Worm (Caenorhabditis elegans) whole organism, young adult: ENCODE results near the gene ufd-2.
A peak's percentile ranks its signal among the peaks of the same experiment; 100 is the strongest.

ENCODE experiments used
- B0019.2 ChIP-seq: fragments of 200-800 bp; sonication (Bioruptor generic); conservative IDR thresholded peaks from 2 replicates; pipeline ENCODE4 v1.3.6; 2022; ENCODE audit warnings: missing genetic modification reagents, missing genetic modification characterization, missing compliant biosample characterization
- C17E4.6 ChIP-seq: fragments of 200-800 bp; sonication (Bioruptor generic); IDR thresholded peaks from 2 replicates; pipeline ENCODE4 v1.3.6; 2022; ENCODE audit warnings: missing genetic modification reagents, missing genetic modification characterization, missing compliant biosample characterization
- D2030.7 ChIP-seq: fragments of 200-800 bp; sonication (Bioruptor generic); IDR thresholded peaks from 2 replicates; pipeline ENCODE4 v1.3.6; 2022; ENCODE audit warnings: missing genetic modification reagents, missing genetic modification characterization, missing compliant biosample characterization
- F10E7.11 ChIP-seq: sonication (generic microtip); optimal IDR thresholded peaks from 2 replicates; lab custom pipeline; 2017; ENCODE audit warnings: mild to moderate bottlenecking, missing genetic modification characterization, moderate library complexity, missing compliant biosample characterization
- F39B2.1 ChIP-seq: fragments of 200-800 bp; sonication (Bioruptor generic); IDR thresholded peaks from 2 replicates; pipeline ENCODE4 v1.3.6; 2022; ENCODE audit warnings: missing genetic modification reagents, missing genetic modification characterization, missing compliant biosample characterization
- F52B5.7 ChIP-seq: sonication (generic microtip); optimal IDR thresholded peaks from 2 replicates; lab custom pipeline; 2016; ENCODE audit warnings: mild to moderate bottlenecking, missing genetic modification characterization, missing compliant biosample characterization
- F57C9.4 ChIP-seq: sonication (generic microtip); optimal IDR thresholded peaks from 2 replicates; lab custom pipeline; 2017; ENCODE audit warnings: mild to moderate bottlenecking, missing genetic modification characterization, missing compliant biosample characterization
- K11D2.4 ChIP-seq: fragments of 200-800 bp; sonication (Bioruptor generic); IDR thresholded peaks from 2 replicates; pipeline ENCODE4 v1.3.6; 2022; ENCODE audit warnings: missing genetic modification reagents, missing genetic modification characterization, missing compliant biosample characterization
- K12H6.12 ChIP-seq: fragments of 200-800 bp; sonication (Bioruptor generic); optimal IDR thresholded peaks from 2 replicates; lab custom pipeline; 2018; ENCODE audit warnings: mild to moderate bottlenecking, missing genetic modification characterization, missing compliant biosample characterization
- Y56A3A.18 ChIP-seq: fragments of 200-800 bp; sonication (Bioruptor generic); IDR thresholded peaks from 2 replicates; pipeline ENCODE4 v1.3.6; 2022; ENCODE audit warnings: missing genetic modification reagents, missing genetic modification characterization, missing compliant biosample characterization
- Y67H2A.10 ChIP-seq: fragments of 200-800 bp; sonication (Bioruptor generic); conservative IDR thresholded peaks from 2 replicates; pipeline ENCODE4 v1.3.6; 2022; ENCODE audit warnings: missing genetic modification reagents, missing genetic modification characterization, missing compliant biosample characterization
- Y95B8A.8 ChIP-seq: fragments of 200-800 bp; sonication (Bioruptor generic); IDR thresholded peaks from 2 replicates; pipeline ENCODE4 v1.3.6; 2022; ENCODE audit warnings: missing genetic modification reagents, missing genetic modification characterization, missing compliant biosample characterization
- akir-1 ChIP-seq: fragments of 200-800 bp; sonication (Bioruptor generic); optimal IDR thresholded peaks from 2 replicates; lab custom pipeline; 2018; ENCODE audit warnings: mild to moderate bottlenecking, missing genetic modification characterization, moderate library complexity, missing compliant biosample characterization
- ama-1 ChIP-seq, 3 experiments: fragments of 150-350 bp in 1 of 3; sonication (generic microtip) in 2 of 3; optimal IDR thresholded peaks; 2 replicates each; lab custom pipeline; 2014 to 2018; ENCODE audit warnings: missing biosample characterization in 2 of 3, missing genetic modification characterization in 2 of 3, missing genetic modification reagents in 2 of 3
- attf-3 ChIP-seq: fragments of 200-800 bp; sonication (Bioruptor generic); conservative IDR thresholded peaks from 2 replicates; pipeline ENCODE4 v1.3.6; 2022; ENCODE audit warnings: missing genetic modification reagents, missing genetic modification characterization, missing compliant biosample characterization
- bed-1 ChIP-seq: fragments of 200-800 bp; sonication (Bioruptor generic); IDR thresholded peaks from 2 replicates; pipeline ENCODE4 v1.3.6; 2022; ENCODE audit warnings: missing genetic modification reagents, missing genetic modification characterization, missing compliant biosample characterization
- cebp-2 ChIP-seq: fragments of 200-800 bp; sonication (Bioruptor generic); IDR thresholded peaks from 2 replicates; pipeline ENCODE4 v1.3.6; 2022; ENCODE audit warnings: missing genetic modification characterization, missing compliant biosample characterization
- ceh-100 ChIP-seq: fragments of 200-800 bp; sonication (Bioruptor generic); IDR thresholded peaks from 2 replicates; pipeline ENCODE4 v1.3.6; 2022; ENCODE audit warnings: missing genetic modification reagents, missing genetic modification characterization, missing compliant biosample characterization
- ceh-40 ChIP-seq: fragments of 200-800 bp; sonication (Bioruptor generic); IDR thresholded peaks from 2 replicates; pipeline ENCODE4 v1.3.6; 2022; ENCODE audit warnings: missing genetic modification characterization, missing compliant biosample characterization
- die-1 ChIP-seq: sonication (generic microtip); optimal IDR thresholded peaks from 2 replicates; lab custom pipeline; 2016; ENCODE audit warnings: missing genotype, mild to moderate bottlenecking, missing genetic modification characterization, missing compliant biosample characterization
- dpff-1 ChIP-seq: sonication (generic microtip); optimal IDR thresholded peaks from 2 replicates; lab custom pipeline; 2017; ENCODE audit warnings: mild to moderate bottlenecking, missing genetic modification characterization, missing compliant biosample characterization
- dpl-1 ChIP-seq: fragments of 150-350 bp; optimal IDR thresholded peaks from 2 replicates; lab custom pipeline; 2014; ENCODE audit warnings: missing biosample characterization, missing genetic modification reagents, missing genetic modification characterization
- egl-44 ChIP-seq: fragments of 200-800 bp; sonication (Bioruptor generic); IDR thresholded peaks from 2 replicates; pipeline ENCODE4 v1.3.6; 2022; ENCODE audit warnings: missing genetic modification reagents, missing genetic modification characterization, missing compliant biosample characterization
- ets-4 ChIP-seq: fragments of 200-800 bp; sonication (Bioruptor generic); optimal IDR thresholded peaks from 2 replicates; lab custom pipeline; 2018; ENCODE audit warnings: mild to moderate bottlenecking, missing genetic modification characterization, missing compliant biosample characterization
- hrde-1 ChIP-seq: sonication (generic microtip); optimal IDR thresholded peaks from 2 replicates; lab custom pipeline; 2016; ENCODE audit warnings: missing genetic modification characterization, mild to moderate bottlenecking, missing compliant biosample characterization, moderate library complexity, missing genotype, missing genetic modification reagents, borderline replicate concordance
- hsf-1 ChIP-seq: fragments of 200-800 bp; sonication (Bioruptor generic); IDR thresholded peaks from 2 replicates; pipeline ENCODE4 v1.3.6; 2022; ENCODE audit warnings: missing genetic modification reagents, missing genetic modification characterization, missing compliant biosample characterization
- let-526 ChIP-seq: fragments of 200-800 bp; sonication (Bioruptor generic); IDR thresholded peaks from 2 replicates; pipeline ENCODE4 v1.3.6; 2022; ENCODE audit warnings: missing genetic modification reagents, missing genetic modification characterization, missing compliant biosample characterization
- let-607 ChIP-seq, 2 experiments: fragments of 200-800 bp in 1 of 2; sonication (Bioruptor generic) in 1 of 2; sonication (generic microtip) in 1 of 2; optimal IDR thresholded peaks; 2 replicates each; lab custom pipeline; 2016 to 2018; ENCODE audit warnings: mild to moderate bottlenecking in 2 of 2, missing compliant biosample characterization in 2 of 2, missing genetic modification characterization in 2 of 2, moderate library complexity in 2 of 2, missing genotype in 1 of 2
- lin-40 ChIP-seq: sonication (generic microtip); optimal IDR thresholded peaks from 2 replicates; lab custom pipeline; 2016; ENCODE audit warnings: missing genetic modification characterization, mild to moderate bottlenecking, missing compliant biosample characterization, missing genotype, missing genetic modification reagents
- lir-1 ChIP-seq: fragments of 200-800 bp; sonication (Bioruptor generic); conservative IDR thresholded peaks from 2 replicates; pipeline ENCODE4 v1.3.6; 2022; ENCODE audit warnings: missing genetic modification reagents, missing genetic modification characterization, missing compliant biosample characterization
- madf-10 ChIP-seq: sonication (generic microtip); optimal IDR thresholded peaks from 2 replicates; lab custom pipeline; 2016; ENCODE audit warnings: mild to moderate bottlenecking, missing genetic modification characterization, missing compliant biosample characterization
- madf-6 ChIP-seq: fragments of 200-800 bp; sonication (Bioruptor generic); IDR thresholded peaks from 2 replicates; pipeline ENCODE4 v1.3.6; 2022; ENCODE audit warnings: missing genetic modification reagents, missing genetic modification characterization, missing compliant biosample characterization
- madf-8 ChIP-seq: fragments of 200-800 bp; sonication (Bioruptor generic); conservative IDR thresholded peaks from 2 replicates; pipeline ENCODE4 v1.3.6; 2022; ENCODE audit warnings: missing genetic modification reagents, missing genetic modification characterization, missing compliant biosample characterization
- mcd-1 ChIP-seq: fragments of 200-800 bp; sonication (Bioruptor generic); IDR thresholded peaks from 2 replicates; pipeline ENCODE4 v1.3.6; 2022; ENCODE audit warnings: missing genetic modification reagents, missing genetic modification characterization, missing compliant biosample characterization
- mes-4 ChIP-seq: sonication (generic microtip); optimal IDR thresholded peaks from 2 replicates; lab custom pipeline; 2016; ENCODE audit warnings: missing genotype, missing genetic modification characterization, missing compliant biosample characterization
- nhr-120 ChIP-seq: fragments of 200-800 bp; sonication (Bioruptor generic); IDR thresholded peaks from 2 replicates; pipeline ENCODE4 v1.3.6; 2022; ENCODE audit warnings: missing genetic modification characterization, missing compliant biosample characterization
- nhr-80 ChIP-seq: sonication (generic microtip); optimal IDR thresholded peaks from 2 replicates; lab custom pipeline; 2016; ENCODE audit warnings: missing genetic modification characterization, missing compliant biosample characterization
- rec-8 ChIP-seq, 2 experiments: sonication (generic microtip); optimal IDR thresholded peaks; 2 replicates each; lab custom pipeline; 2016; ENCODE audit warnings: mild to moderate bottlenecking in 2 of 2, missing genetic modification characterization in 2 of 2, missing genetic modification reagents in 2 of 2, missing genotype in 2 of 2, missing biosample characterization in 1 of 2, missing compliant biosample characterization in 1 of 2, moderate library complexity in 1 of 2
- snpc-4 ChIP-seq, 5 experiments: fragments of 150-350 bp in 1 of 5; sonication (generic microtip) in 4 of 5; optimal IDR thresholded peaks; 2 replicates each; lab custom pipeline; 2014 to 2018; ENCODE audit warnings: missing genetic modification characterization in 5 of 5, missing biosample characterization in 3 of 5, antibody characterized with exemption in 2 of 5, mild to moderate bottlenecking in 2 of 5, missing compliant biosample characterization in 2 of 5, missing genotype in 2 of 5, moderate library complexity in 2 of 5, missing genetic modification reagents in 1 of 5
- tlf-1 ChIP-seq: fragments of 200-800 bp; sonication (Bioruptor generic); optimal IDR thresholded peaks from 2 replicates; lab custom pipeline; 2018; ENCODE audit warnings: mild to moderate bottlenecking, missing genetic modification characterization, missing compliant biosample characterization
- xnd-1 ChIP-seq: sonication (generic microtip); optimal IDR thresholded peaks from 2 replicates; lab custom pipeline; 2016; ENCODE audit warnings: missing genotype, missing genetic modification reagents, missing genetic modification characterization, missing compliant biosample characterization
- ztf-18 ChIP-seq: sonication (generic microtip); optimal IDR thresholded peaks from 2 replicates; lab custom pipeline; 2016; ENCODE audit warnings: missing genotype, mild to moderate bottlenecking, missing genetic modification characterization, missing compliant biosample characterization
- ztf-22 ChIP-seq: fragments of 200-800 bp; sonication (Bioruptor generic); optimal IDR thresholded peaks from 2 replicates; lab custom pipeline; 2018; ENCODE audit warnings: mild to moderate bottlenecking, missing genetic modification characterization, moderate library complexity, missing compliant biosample characterization
- ztf-26 ChIP-seq: sonication (generic microtip); optimal IDR thresholded peaks from 2 replicates; lab custom pipeline; 2017; ENCODE audit warnings: missing genetic modification characterization, missing compliant biosample characterization
- ztf-6 ChIP-seq: fragments of 200-800 bp; sonication (Bioruptor generic); IDR thresholded peaks from 2 replicates; pipeline ENCODE4 v1.3.6; 2022; ENCODE audit warnings: missing genetic modification reagents, missing genetic modification characterization, missing compliant biosample characterization

The ufd-2 gene

DNA sequence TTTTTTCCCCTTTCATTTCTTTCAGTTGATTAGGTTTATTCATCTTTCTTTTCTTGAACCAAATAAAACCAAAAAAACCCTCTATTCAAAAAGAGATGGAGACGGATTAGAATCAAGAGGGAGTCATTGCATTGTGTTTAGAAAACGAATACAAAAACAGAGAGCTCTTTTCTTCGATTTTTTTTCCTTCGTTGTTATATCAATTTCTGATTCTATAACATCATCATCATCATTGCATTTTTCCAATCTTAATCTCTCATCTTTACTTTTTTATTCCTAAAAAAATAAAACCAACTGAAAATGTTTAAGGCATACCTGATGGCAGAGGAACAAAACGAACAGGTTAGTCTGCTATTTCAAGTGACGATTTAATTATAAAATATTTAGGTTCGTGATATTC is 3.8 kb upstream of the ufd-2 start, which contains the start of gene T05H10.8:
Gene T05H10.8 (plus strand): TSS at position 301 of the 400 bp plus-strand sequence.
- TF ChIP-seq F52B5.7 (tag; lab: Kevin White, UChicago), result no peak
- no peak for TF ChIP-seq ztf-18 (tag; lab: Kevin White, UChicago)
- no peak for TF ChIP-seq rec-8 (tag; optimal IDR thresholded peaks at IDR 0.05; lab: Kevin White, UChicago)
- TF ChIP-seq D2030.7 (GFP tag; lab: Robert Waterston, UW), result no peak
- no peak for TF ChIP-seq let-526
- no peak for TF ChIP-seq attf-3 (GFP tag; lab: Robert Waterston, UW)
- TF ChIP-seq B0019.2, result no peak
- TF ChIP-seq Y95B8A.8 (GFP tag; lab: Robert Waterston, UW), result no peak
- TF ChIP-seq F39B2.1 (GFP tag; lab: Robert Waterston, UW), result no peak
- TF ChIP-seq ztf-6 (GFP tag; lab: Robert Waterston, UW), result no peak
- no peak for TF ChIP-seq K12H6.12 (tag; lab: Kevin White, UChicago)
- TF ChIP-seq egl-44 (GFP tag; lab: Robert Waterston, UW), result no peak
- TF ChIP-seq snpc-4 (GFP tag; optimal IDR thresholded peaks at IDR 0.05; lab: Kevin White, UChicago), result no peak
- TF ChIP-seq snpc-4 (tag; optimal IDR thresholded peaks at IDR 0.05; lab: Kevin White, UChicago), result no peak
- TF ChIP-seq ama-1 (optimal IDR thresholded peaks at IDR 0.05; lab: Kevin White, UChicago), result no peak
- TF ChIP-seq ama-1 (GFP tag; optimal IDR thresholded peaks at IDR 0.05; lab: Kevin White, UChicago), result no peak
- no peak for TF ChIP-seq tlf-1 (GFP tag; lab: Kevin White, UChicago)
- no peak for TF ChIP-seq bed-1

DNA sequence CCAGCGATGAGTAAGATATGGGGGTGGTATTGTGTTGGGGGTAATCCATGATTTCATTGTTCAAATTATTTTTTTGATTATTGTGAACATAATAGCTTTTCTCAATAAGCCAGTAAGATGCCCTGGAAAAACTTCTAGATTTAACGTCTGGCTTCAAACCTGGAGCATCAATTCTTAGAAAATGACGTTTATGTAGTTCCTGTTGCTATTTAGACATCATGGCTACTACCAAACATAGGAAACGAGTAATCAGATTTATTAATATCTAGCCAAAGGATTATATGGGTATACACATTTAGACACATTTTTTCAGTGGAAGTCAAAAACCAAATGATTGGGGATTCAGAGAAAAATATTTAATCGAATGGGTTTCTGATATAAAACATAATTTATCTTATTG is 3.0 kb upstream of the ufd-2 start:
- TF ChIP-seq mes-4 (tag; lab: Kevin White, UChicago) (no peak), let-526 (no peak), xnd-1 (no peak), die-1 (tag; lab: Kevin White, UChicago) (no peak), nhr-80 (tag; lab: Kevin White, UChicago) (no peak), ztf-22 (no peak), C17E4.6 (GFP tag; lab: Robert Waterston, UW) (no peak)

DNA sequence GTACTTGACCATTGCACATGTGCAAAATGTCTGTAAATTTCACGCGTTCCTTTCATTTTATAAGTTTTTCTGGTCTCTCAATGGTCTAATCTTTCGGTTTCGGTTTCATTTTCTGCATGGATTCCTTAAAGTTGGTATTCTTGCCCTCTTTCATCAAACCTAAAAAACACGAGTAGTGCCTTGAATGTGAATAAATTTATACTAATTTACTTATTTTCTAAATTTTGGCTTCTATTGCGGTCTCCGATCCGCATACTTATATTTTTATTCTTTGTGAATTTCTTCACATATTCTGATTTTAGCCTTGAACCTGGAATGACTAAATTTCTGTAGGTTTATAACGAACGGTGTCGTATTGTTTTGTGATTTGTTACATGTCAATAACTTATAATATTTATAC is 3.4 kb downstream of the ufd-2 start, which contains the start of gene pdha-1:
Gene pdha-1 (plus strand): TSS at position 301 of the 400 bp plus-strand sequence.
- TF ChIP-seq madf-8 (GFP tag; lab: Robert Waterston, UW), result no peak
- TF ChIP-seq hrde-1 (tag; lab: Kevin White, UChicago), result peak; percentile 32
- TF ChIP-seq F57C9.4 (tag; lab: Kevin White, UChicago), result no peak
- TF ChIP-seq snpc-4 (GFP tag; optimal IDR thresholded peaks at IDR 0.05; lab: Kevin White, UChicago), result no peak
- TF ChIP-seq snpc-4 (tag; optimal IDR thresholded peaks at IDR 0.05; lab: Kevin White, UChicago), result no peak
- no peak for TF ChIP-seq F10E7.11
- peak in 1 of 2 experiments; percentile 12 for TF ChIP-seq let-607 (tag; optimal IDR thresholded peaks at IDR 0.05; lab: Kevin White, UChicago)
- TF ChIP-seq nhr-120 (GFP tag; lab: Robert Waterston, UW), result no peak
- peak; percentile 62 for TF ChIP-seq hsf-1 (GFP tag; lab: Robert Waterston, UW)
- no peak for TF ChIP-seq bed-1
- TF ChIP-seq ceh-100, result no peak
- no peak for TF ChIP-seq K11D2.4
- TF ChIP-seq mcd-1, result no peak
- TF ChIP-seq Y67H2A.10 (GFP tag; lab: Robert Waterston, UW), result no peak
- TF ChIP-seq ztf-18 (tag; lab: Kevin White, UChicago), result no peak
- TF ChIP-seq ets-4 (GFP tag; lab: Kevin White, UChicago), result no peak
- peak; percentile 44; the same call in 1 of the 2 replicates for TF ChIP-seq Y56A3A.18 (GFP tag; lab: Robert Waterston, UW)
- no peak for TF ChIP-seq madf-10 (tag; lab: Kevin White, UChicago)
- no peak; the same call in 1 of the 2 replicates for TF ChIP-seq madf-6 (GFP tag; lab: Robert Waterston, UW)
- no peak for TF ChIP-seq lir-1 (GFP tag; lab: Robert Waterston, UW)
- TF ChIP-seq ztf-26, result no peak
- TF ChIP-seq attf-3 (GFP tag; lab: Robert Waterston, UW), result no peak
- no peak for TF ChIP-seq Y95B8A.8 (GFP tag; lab: Robert Waterston, UW)
- no peak for TF ChIP-seq dpff-1 (tag; lab: Kevin White, UChicago)
- TF ChIP-seq cebp-2 (GFP tag; lab: Robert Waterston, UW), result no peak
- TF ChIP-seq lin-40, result no peak
- no peak for TF ChIP-seq dpl-1 (GFP tag; lab: Kevin White, UChicago)
- no peak for TF ChIP-seq ceh-40 (GFP tag; lab: Robert Waterston, UW)
- no peak for TF ChIP-seq akir-1 (GFP tag; lab: Kevin White, UChicago)
